Fruit fly (Drosophila melanogaster) whole organism, embryonic: ENCODE results near the gene Tbcc.

Experiments used
- Abd-B ChIP-seq: fragments of 200-800 bp; sonication (Bioruptor generic); optimal IDR thresholded peaks from 2 replicates; lab custom pipeline; 2018; ENCODE audit warnings: missing biosample characterization, mild to moderate bottlenecking, missing genetic modification characterization, moderate library complexity
- Antp ChIP-seq: fragments of 200-800 bp; sonication (Bioruptor generic); optimal IDR thresholded peaks from 3 replicates; lab custom pipeline; 2016; ENCODE audit warnings: missing biosample characterization, missing genetic modification characterization
- Atf-2 ChIP-seq: fragments of 200-800 bp; sonication (Bioruptor generic); optimal IDR thresholded peaks from 2 replicates; lab custom pipeline; 2016; ENCODE audit warnings: missing biosample characterization, missing genetic modification characterization
- Awh ChIP-seq: fragments of 200-800 bp; sonication (Bioruptor generic); IDR thresholded peaks from 2 replicates; pipeline ENCODE4, ENCODE4 v1.3.6; 2022; ENCODE audit warnings: missing biosample characterization, missing genetic modification characterization
- Blimp-1 ChIP-seq: fragments of 200-800 bp; sonication (Bioruptor generic); optimal IDR thresholded peaks from 3 replicates; lab custom pipeline; 2018; ENCODE audit warnings: missing biosample characterization, missing genetic modification characterization, mild to moderate bottlenecking, moderate library complexity, missing genetic modification reagents
- CG10462 ChIP-seq: fragments of 200-800 bp; sonication (Bioruptor generic); optimal IDR thresholded peaks from 2 replicates; lab custom pipeline; 2016; ENCODE audit warnings: missing biosample characterization, missing genetic modification characterization
- CG11560 ChIP-seq: fragments of 200-800 bp; sonication (Bioruptor generic); IDR thresholded peaks from 3 replicates; pipeline ENCODE4 v1.3.6; 2022; ENCODE audit warnings: missing biosample characterization, missing genetic modification characterization
- CG12104 ChIP-seq: fragments of 200-800 bp; sonication (Bioruptor generic); optimal IDR thresholded peaks from 3 replicates; lab custom pipeline; 2016; ENCODE audit warnings: missing biosample characterization, missing genetic modification characterization
- CG13287 ChIP-seq: fragments of 200-800 bp; sonication (Bioruptor generic); IDR thresholded peaks from 2 replicates; pipeline ENCODE4 v1.3.6; 2022; ENCODE audit warnings: missing biosample characterization, missing genetic modification characterization; ENCODE audit not compliant: partially characterized antibody
- CG13296 ChIP-seq: fragments of 200-800 bp; sonication (Bioruptor generic); optimal IDR thresholded peaks from 3 replicates; lab custom pipeline; 2018; ENCODE audit warnings: missing biosample characterization, mild to moderate bottlenecking, missing genetic modification characterization
- CG13624 ChIP-seq: fragments of 200-800 bp; sonication (Bioruptor generic); optimal IDR thresholded peaks from 2 replicates; lab custom pipeline; 2016; ENCODE audit warnings: missing biosample characterization, missing genetic modification characterization
- CG14050 ChIP-seq: fragments of 200-800 bp; sonication (Bioruptor generic); IDR thresholded peaks from 3 replicates; pipeline ENCODE4 v1.3.6; 2022; ENCODE audit warnings: missing biosample characterization, missing genetic modification characterization
- CG17912 ChIP-seq: fragments of 200-800 bp; sonication (Bioruptor generic); optimal IDR thresholded peaks from 2 replicates; lab custom pipeline; 2018; ENCODE audit warnings: missing biosample characterization, mild to moderate bottlenecking, missing genetic modification characterization
- CG18262 ChIP-seq: fragments of 200-800 bp; optimal IDR thresholded peaks from 3 replicates; lab custom pipeline; 2019; ENCODE audit warnings: missing biosample characterization, mild to moderate bottlenecking, missing genetic modification characterization, moderate library complexity
- CG18476 ChIP-seq: fragments of 200-800 bp; sonication (Bioruptor generic); optimal IDR thresholded peaks from 2 replicates; lab custom pipeline; 2016; ENCODE audit warnings: missing biosample characterization, mild to moderate bottlenecking, missing genetic modification characterization
- CG18599 ChIP-seq: fragments of 200-800 bp; sonication (Bioruptor generic); optimal IDR thresholded peaks from 3 replicates; lab custom pipeline; 2017; ENCODE audit warnings: missing biosample characterization, missing genetic modification characterization, mild to moderate bottlenecking, moderate library complexity, missing genetic modification reagents
- CG2678 ChIP-seq: fragments of 200-800 bp; sonication (Bioruptor generic); optimal IDR thresholded peaks from 3 replicates; lab custom pipeline; 2019; ENCODE audit warnings: missing biosample characterization, mild to moderate bottlenecking, missing genetic modification characterization, moderate library complexity
- CG2712 ChIP-seq: fragments of 200-800 bp; optimal IDR thresholded peaks from 3 replicates; lab custom pipeline; 2019; ENCODE audit warnings: missing biosample characterization, mild to moderate bottlenecking, missing genetic modification characterization, moderate library complexity
- CG2875 ChIP-seq: fragments of 200-800 bp; sonication (Bioruptor generic); optimal IDR thresholded peaks from 2 replicates; lab custom pipeline; 2017; ENCODE audit warnings: missing biosample characterization, mild to moderate bottlenecking, missing genetic modification characterization, missing genetic modification reagents
- CG3281 ChIP-seq: fragments of 200-800 bp; sonication (Bioruptor generic); optimal IDR thresholded peaks from 3 replicates; lab custom pipeline; 2017; ENCODE audit warnings: missing biosample characterization, mild to moderate bottlenecking, missing genetic modification characterization
- CG33557 ChIP-seq: fragments of 200-800 bp; sonication (Bioruptor generic); optimal IDR thresholded peaks from 2 replicates; lab custom pipeline; 2019; ENCODE audit warnings: missing biosample characterization, mild to moderate bottlenecking, missing genetic modification characterization, moderate library complexity
- CG34376 ChIP-seq: fragments of 200-800 bp; sonication (Bioruptor generic); optimal IDR thresholded peaks from 2 replicates; lab custom pipeline; 2018; ENCODE audit warnings: missing biosample characterization, mild to moderate bottlenecking, missing genetic modification characterization
- CG4282 ChIP-seq: fragments of 200-800 bp; sonication (Bioruptor generic); optimal IDR thresholded peaks from 2 replicates; lab custom pipeline; 2016; ENCODE audit warnings: missing biosample characterization, missing genetic modification characterization
- CG4707 ChIP-seq: fragments of 200-800 bp; sonication (Bioruptor generic); optimal IDR thresholded peaks from 2 replicates; lab custom pipeline; 2018; ENCODE audit warnings: missing biosample characterization, mild to moderate bottlenecking, missing genetic modification characterization, moderate library complexity
- CG8359 ChIP-seq: fragments of 200-800 bp; sonication (Bioruptor generic); optimal IDR thresholded peaks from 2 replicates; lab custom pipeline; 2017; ENCODE audit warnings: missing biosample characterization, mild to moderate bottlenecking, missing genetic modification characterization, borderline replicate concordance
- CG9215 ChIP-seq: fragments of 200-800 bp; sonication (Bioruptor generic); IDR thresholded peaks from 2 replicates; pipeline ENCODE4 v1.3.6; 2022; ENCODE audit warnings: missing biosample characterization, missing genetic modification characterization
- CG9609 ChIP-seq: fragments of 200-800 bp; sonication (Bioruptor generic); optimal IDR thresholded peaks from 3 replicates; lab custom pipeline; 2016; ENCODE audit warnings: missing biosample characterization, missing genetic modification characterization
- CTCF ChIP-seq: fragments of 200-800 bp; sonication (Bioruptor generic); optimal IDR thresholded peaks from 2 replicates; lab custom pipeline; 2017; ENCODE audit warnings: missing biosample characterization, mild to moderate bottlenecking, missing genetic modification characterization, moderate library complexity
- Dfd ChIP-seq, 2 experiments: fragments of >200 bp; optimal IDR thresholded peaks; 2 replicates each; lab custom pipeline; 2017; ENCODE audit warnings: missing biosample characterization in 2 of 2, missing genetic modification characterization in 2 of 2
- Fer2 ChIP-seq: fragments of 200-800 bp; sonication (Bioruptor generic); optimal IDR thresholded peaks from 2 replicates; lab custom pipeline; 2018; ENCODE audit warnings: missing biosample characterization, mild to moderate bottlenecking, missing genetic modification characterization, moderate library complexity
- HLHmδ ChIP-seq: fragments of 200-800 bp; sonication (Bioruptor generic); optimal IDR thresholded peaks from 2 replicates; lab custom pipeline; 2018; ENCODE audit warnings: missing biosample characterization, mild to moderate bottlenecking, missing genetic modification characterization, moderate library complexity
- HmgD ChIP-seq: fragments of 200-800 bp; sonication (Bioruptor generic); optimal IDR thresholded peaks from 3 replicates; lab custom pipeline; 2016; ENCODE audit warnings: missing biosample characterization, missing genetic modification characterization
- Hmx ChIP-seq: fragments of 200-800 bp; sonication (Bioruptor generic); optimal IDR thresholded peaks from 2 replicates; lab custom pipeline; 2016; ENCODE audit warnings: missing biosample characterization, missing genetic modification characterization
- MESR4 ChIP-seq: fragments of 200-800 bp; sonication (Bioruptor generic); optimal IDR thresholded peaks from 2 replicates; lab custom pipeline; 2018; ENCODE audit warnings: missing biosample characterization, mild to moderate bottlenecking, missing genetic modification characterization, moderate library complexity
- NC2α ChIP-seq: fragments of 200-800 bp; sonication (Bioruptor generic); optimal IDR thresholded peaks from 2 replicates; lab custom pipeline; 2016; ENCODE audit warnings: missing biosample characterization, missing genetic modification characterization
- Nf-YA ChIP-seq: fragments of 200-800 bp; sonication (Bioruptor generic); IDR thresholded peaks from 2 replicates; pipeline ENCODE4 v1.3.6; 2022; ENCODE audit warnings: missing biosample characterization, missing genetic modification characterization
- Spps ChIP-seq: fragments of 200-800 bp; sonication (Bioruptor generic); optimal IDR thresholded peaks from 2 replicates; lab custom pipeline; 2018; ENCODE audit warnings: missing biosample characterization, mild to moderate bottlenecking, missing genetic modification characterization
- ac ChIP-seq: fragments of 200-800 bp; sonication (Bioruptor generic); optimal IDR thresholded peaks from 3 replicates; lab custom pipeline; 2017; ENCODE audit warnings: missing biosample characterization, mild to moderate bottlenecking, missing genetic modification characterization
- bsh ChIP-seq, 2 experiments: fragments of 200-800 bp; sonication (Bioruptor generic); optimal IDR thresholded peaks; 2 replicates each; lab custom pipeline; 2017 to 2018; ENCODE audit warnings: mild to moderate bottlenecking in 2 of 2, missing biosample characterization in 2 of 2, missing genetic modification characterization in 2 of 2, moderate library complexity in 1 of 2
- cwo ChIP-seq: fragments of 200-800 bp; sonication (Bioruptor generic); optimal IDR thresholded peaks from 3 replicates; lab custom pipeline; 2017; ENCODE audit warnings: missing biosample characterization, missing genetic modification characterization, mild to moderate bottlenecking, moderate library complexity, missing genetic modification reagents
- gcm2 ChIP-seq: fragments of 200-800 bp; sonication (Bioruptor generic); optimal IDR thresholded peaks from 2 replicates; lab custom pipeline; 2016; ENCODE audit warnings: missing biosample characterization, missing genetic modification characterization
- inv ChIP-seq: fragments of 200-800 bp; sonication (Bioruptor generic); IDR thresholded peaks from 2 replicates; pipeline ENCODE4 v1.3.6; 2022; ENCODE audit warnings: missing biosample characterization, missing genetic modification characterization; ENCODE audit not compliant: partially characterized antibody
- kni ChIP-seq: fragments of 200-800 bp; sonication (Bioruptor generic); optimal IDR thresholded peaks from 3 replicates; lab custom pipeline; 2017; ENCODE audit warnings: mild to moderate bottlenecking, missing biosample characterization, missing genetic modification reagents, missing genetic modification characterization
- lab ChIP-seq: fragments of 200-800 bp; sonication (Bioruptor generic); optimal IDR thresholded peaks from 3 replicates; lab custom pipeline; 2017; ENCODE audit warnings: missing biosample characterization, missing genetic modification characterization, mild to moderate bottlenecking, moderate library complexity, missing genetic modification reagents
- nerfin-1 ChIP-seq: fragments of 200-800 bp; sonication (Bioruptor generic); optimal IDR thresholded peaks from 3 replicates; lab custom pipeline; 2019; ENCODE audit warnings: missing biosample characterization, mild to moderate bottlenecking, missing genetic modification characterization, moderate library complexity
- pfk ChIP-seq: fragments of 200-800 bp; sonication (Bioruptor generic); optimal IDR thresholded peaks from 2 replicates; lab custom pipeline; 2018; ENCODE audit warnings: missing biosample characterization, mild to moderate bottlenecking, missing genetic modification characterization, moderate library complexity
- pho ChIP-seq: fragments of 200-800 bp; sonication (Bioruptor generic); optimal IDR thresholded peaks from 2 replicates; lab custom pipeline; 2016; ENCODE audit warnings: missing biosample characterization, missing genetic modification characterization
- sug ChIP-seq: fragments of 200-800 bp; optimal IDR thresholded peaks from 2 replicates; lab custom pipeline; 2019; ENCODE audit warnings: missing biosample characterization, mild to moderate bottlenecking, missing genetic modification characterization, moderate library complexity
- yki ChIP-seq: fragments of >200 bp; optimal IDR thresholded peaks from 3 replicates; lab custom pipeline; 2018

Tbcc gene

dm6 chr2L:4222002-4222920 lies 34.7 kb upstream of the Tbcc start (continued):
- TF ChIP-seq sug (tag; lab: Kevin White, UChicago) = no peak
- no peak for TF ChIP-seq HLHmδ (GFP tag; lab: Kevin White, UChicago)
- TF ChIP-seq Atf-2 (GFP tag; lab: Kevin White, UChicago) = no peak
- TF ChIP-seq Awh = no peak
- no peak for TF ChIP-seq CG9215 (GFP tag; lab: Robert Waterston, UW)
- no peak for TF ChIP-seq CG34376 (GFP tag; lab: Kevin White, UChicago)
- no peak for TF ChIP-seq Blimp-1
- TF ChIP-seq CG10462 (GFP tag; lab: Kevin White, UChicago) = no peak
- no peak for TF ChIP-seq CG13296 (GFP tag; lab: Kevin White, UChicago)
- TF ChIP-seq CG8359 = no peak
- TF ChIP-seq CTCF (GFP tag; lab: Kevin White, UChicago) = no peak
- no peak for TF ChIP-seq NC2α (GFP tag; lab: Kevin White, UChicago)
- TF ChIP-seq CG4707 (GFP tag; lab: Kevin White, UChicago) = no peak
- TF ChIP-seq pho = no peak
- TF ChIP-seq CG14050 = no peak
- TF ChIP-seq lab (GFP tag; lab: Kevin White, UChicago) = no peak
- no peak for TF ChIP-seq inv (GFP tag; lab: Robert Waterston, UW)
- TF ChIP-seq CG12104 (GFP tag; lab: Kevin White, UChicago) = no peak
- no peak for TF ChIP-seq CG11560 (tag; lab: Robert Waterston, UW)
- no peak for TF ChIP-seq HmgD (GFP tag; lab: Kevin White, UChicago)
- no peak for TF ChIP-seq MESR4 (GFP tag; lab: Kevin White, UChicago)
- no peak for TF ChIP-seq CG2875
- peak; percentile 11 for TF ChIP-seq CG2678 (tag; lab: Kevin White, UChicago)
- TF ChIP-seq CG2712 (tag; lab: Kevin White, UChicago) = peak; percentile 75
- peak; percentile 83 for TF ChIP-seq CG18262 (tag; lab: Kevin White, UChicago)
- no peak for TF ChIP-seq Fer2 (tag; lab: Kevin White, UChicago)
- TF ChIP-seq Nf-YA = no peak
- no peak for TF ChIP-seq CG33557 (GFP tag; lab: Kevin White, UChicago)
- TF ChIP-seq Hmx = no peak
- no peak for TF ChIP-seq ac (GFP tag; lab: Kevin White, UChicago)
- no peak for TF ChIP-seq CG13624 (GFP tag; lab: Kevin White, UChicago)
- no peak for TF ChIP-seq Abd-B (GFP tag; lab: Kevin White, UChicago)
- TF ChIP-seq Spps (tag; lab: Kevin White, UChicago) = peak; percentile 44
- TF ChIP-seq CG4282 (GFP tag; lab: Kevin White, UChicago) = no peak
- TF ChIP-seq CG18476 (GFP tag; lab: Kevin White, UChicago) = no peak
- no peak for TF ChIP-seq CG9609 (GFP tag; lab: Kevin White, UChicago)
- TF ChIP-seq cwo (GFP tag; lab: Kevin White, UChicago) = no peak
- TF ChIP-seq gcm2 (GFP tag; lab: Kevin White, UChicago) = no peak
- TF ChIP-seq CG13287 (GFP tag; lab: Robert Waterston, UW) = no peak; the same call in 1 of the 2 replicates
- TF ChIP-seq nerfin-1 (tag; lab: Kevin White, UChicago) = no peak
- TF ChIP-seq CG3281 = no peak
- TF ChIP-seq pfk (GFP tag; lab: Kevin White, UChicago) = no peak
- TF ChIP-seq bsh (GFP tag; optimal IDR thresholded peaks at IDR 0.05; lab: Kevin White, UChicago) = peak in 1 of 2 experiments; percentile 87
- no peak for TF ChIP-seq CG17912 (GFP tag; lab: Kevin White, UChicago)
- TF ChIP-seq yki (lab: Kevin White, UChicago) = peak; percentile 6
- no peak for TF ChIP-seq Dfd (GFP tag; optimal IDR thresholded peaks at IDR 0.05; lab: Kevin White, UChicago)
- TF ChIP-seq kni (GFP tag; lab: Kevin White, UChicago) = peak; percentile 80
- no peak for TF ChIP-seq Antp
- no peak for TF ChIP-seq CG18599 (GFP tag; lab: Kevin White, UChicago)
